Worm (Caenorhabditis elegans) whole organism, midembryonic: Measurements from ENCODE around the gene nphp-1.

Source experiments
- T22C8.4 ChIP-seq: fragments of 200-800 bp; sonication (Bioruptor generic); IDR thresholded peaks from 2 replicates; pipeline ENCODE4 v1.3.6; 2022; ENCODE audit warnings: missing genetic modification characterization, missing compliant biosample characterization
- ztf-29 ChIP-seq: fragments of 200-800 bp; sonication (Bioruptor generic); IDR thresholded peaks from 2 replicates; pipeline ENCODE4 v1.3.6; 2022; ENCODE audit warnings: missing genetic modification reagents, missing genetic modification characterization, missing compliant biosample characterization

DNA sequence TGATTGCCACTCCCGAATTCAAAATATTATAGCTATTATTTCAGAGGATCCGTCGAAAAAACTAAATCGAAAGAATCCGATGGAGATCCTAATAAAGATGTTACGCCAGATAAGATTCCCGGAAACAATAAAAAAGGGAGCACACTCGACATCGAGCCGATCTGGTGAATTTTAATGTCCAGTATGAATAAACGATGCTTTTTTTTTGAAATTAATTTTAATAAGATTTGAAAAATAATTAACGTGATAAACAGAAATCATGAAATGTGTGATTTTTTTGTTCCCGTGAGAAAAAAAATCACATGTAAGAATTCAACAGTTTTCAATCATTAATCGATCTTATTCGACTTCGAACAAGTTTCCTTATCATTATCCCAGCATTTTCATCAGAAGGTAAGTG, 12.9 kb downstream of the nphp-1 start, which contains the start of gene M28.9:
- TF ChIP-seq T22C8.4 (GFP tag; lab: Robert Waterston, UW) (no peak), ztf-29 (no peak)
